Fruit fly (Drosophila melanogaster) whole organism, embryonic: ENCODE measurements around the gene CG10802.

Experiments
- Aef1 ChIP-seq: fragments of 200-800 bp; sonication (Bioruptor generic); IDR thresholded peaks from 3 replicates; pipeline ENCODE4 v1.3.6; 2022; ENCODE audit warnings: missing biosample characterization, missing genetic modification characterization
- B-H1 ChIP-seq: fragments of 200-800 bp; sonication (Bioruptor generic); IDR thresholded peaks from 3 replicates; pipeline ENCODE4 v1.3.6; 2022; ENCODE audit warnings: missing biosample characterization, missing genetic modification characterization
- CG10565 ChIP-seq: fragments of 200-800 bp; sonication (Bioruptor generic); optimal IDR thresholded peaks from 3 replicates; lab custom pipeline; 2016; ENCODE audit warnings: missing biosample characterization, mild to moderate bottlenecking, missing genetic modification characterization
- CG1233 ChIP-seq: fragments of 200-800 bp; sonication (Bioruptor generic); optimal IDR thresholded peaks from 4 replicates; lab custom pipeline; 2018; ENCODE audit warnings: missing biosample characterization, mild to moderate bottlenecking, missing genetic modification characterization
- CG16815 ChIP-seq: fragments of 200-800 bp; sonication (Bioruptor generic); optimal IDR thresholded peaks from 3 replicates; lab custom pipeline; 2017; ENCODE audit warnings: missing biosample characterization, mild to moderate bottlenecking, missing genetic modification characterization
- CG17359 ChIP-seq: fragments of 200-800 bp; sonication (Bioruptor generic); optimal IDR thresholded peaks from 3 replicates; lab custom pipeline; 2018; ENCODE audit warnings: missing biosample characterization, mild to moderate bottlenecking, missing genetic modification characterization, moderate library complexity
- CG1832 ChIP-seq: fragments of 200-800 bp; sonication (Bioruptor generic); optimal IDR thresholded peaks from 2 replicates; lab custom pipeline; 2017; ENCODE audit warnings: missing biosample characterization, mild to moderate bottlenecking, missing genetic modification characterization, inconsistent platforms
- CG2120 ChIP-seq: fragments of 200-800 bp; sonication (Bioruptor generic); optimal IDR thresholded peaks from 3 replicates; lab custom pipeline; 2016; ENCODE audit warnings: missing biosample characterization, missing genetic modification characterization
- CG2678 ChIP-seq: fragments of 200-800 bp; sonication (Bioruptor generic); optimal IDR thresholded peaks from 3 replicates; lab custom pipeline; 2019; ENCODE audit warnings: missing biosample characterization, mild to moderate bottlenecking, missing genetic modification characterization, moderate library complexity
- CG3065 ChIP-seq: fragments of 200-800 bp; sonication (Bioruptor generic); optimal IDR thresholded peaks from 2 replicates; lab custom pipeline; 2016; ENCODE audit warnings: missing biosample characterization, missing genetic modification characterization
- CG31388 ChIP-seq: fragments of 200-800 bp; sonication (Bioruptor generic); optimal IDR thresholded peaks from 2 replicates; lab custom pipeline; 2016; ENCODE audit warnings: missing biosample characterization, missing genetic modification characterization
- CG32772 ChIP-seq: fragments of 200-800 bp; sonication (Bioruptor generic); IDR thresholded peaks from 2 replicates; pipeline ENCODE4 v1.3.6; 2022; ENCODE audit warnings: missing biosample characterization, missing genetic modification characterization
- CG3847 ChIP-seq: fragments of 200-800 bp; sonication (Bioruptor generic); IDR thresholded peaks from 2 replicates; pipeline ENCODE4 v1.3.6; 2022; ENCODE audit warnings: missing biosample characterization, missing genetic modification characterization
- CG4282 ChIP-seq: fragments of 200-800 bp; sonication (Bioruptor generic); optimal IDR thresholded peaks from 2 replicates; lab custom pipeline; 2016; ENCODE audit warnings: missing biosample characterization, missing genetic modification characterization
- CG4424 ChIP-seq: fragments of 200-800 bp; sonication (Bioruptor generic); optimal IDR thresholded peaks from 3 replicates; lab custom pipeline; 2016; ENCODE audit warnings: missing biosample characterization, missing genetic modification characterization
- CG7839 ChIP-seq: fragments of 200-800 bp; sonication (Bioruptor generic); optimal IDR thresholded peaks from 3 replicates; lab custom pipeline; 2018; ENCODE audit warnings: missing biosample characterization, mild to moderate bottlenecking, missing genetic modification characterization, moderate library complexity
- CG8944 ChIP-seq: fragments of 200-800 bp; sonication (Bioruptor generic); optimal IDR thresholded peaks from 3 replicates; lab custom pipeline; 2016; ENCODE audit warnings: missing biosample characterization, missing genetic modification characterization
- D ChIP-seq, 2 experiments: fragments of 200-800 bp in 1 of 2; fragments of >200 bp in 1 of 2; sonication (Bioruptor generic) in 1 of 2; optimal IDR thresholded peaks; 2 replicates in 1 of 2; 3 replicates in 1 of 2; lab custom pipeline; 2017; ENCODE audit warnings: mild to moderate bottlenecking in 1 of 2, missing biosample characterization in 1 of 2, missing genetic modification characterization in 1 of 2, missing genetic modification reagents in 1 of 2
- E2f1 ChIP-seq: fragments of 200-800 bp; sonication (Bioruptor generic); IDR thresholded peaks from 2 replicates; pipeline ENCODE4 v1.3.6; 2022; ENCODE audit warnings: missing biosample characterization, missing genetic modification characterization
- Fer1 ChIP-seq: fragments of 200-800 bp; sonication (Bioruptor generic); optimal IDR thresholded peaks from 2 replicates; lab custom pipeline; 2017; ENCODE audit warnings: missing biosample characterization, mild to moderate bottlenecking, missing genetic modification characterization
- HmgZ ChIP-seq: fragments of 200-800 bp; sonication (Bioruptor generic); optimal IDR thresholded peaks from 2 replicates; lab custom pipeline; 2018; ENCODE audit warnings: missing biosample characterization, mild to moderate bottlenecking, missing genetic modification characterization
- Meics ChIP-seq: fragments of 200-800 bp; sonication (Bioruptor generic); optimal IDR thresholded peaks from 2 replicates; lab custom pipeline; 2017; ENCODE audit warnings: missing biosample characterization, mild to moderate bottlenecking, missing genetic modification characterization
- Side ChIP-seq: fragments of 200-800 bp; sonication (Bioruptor generic); optimal IDR thresholded peaks from 2 replicates; lab custom pipeline; 2016; ENCODE audit warnings: missing biosample characterization, missing genetic modification characterization
- Sox102F ChIP-seq: fragments of 200-800 bp; sonication (Bioruptor generic); optimal IDR thresholded peaks from 2 replicates; lab custom pipeline; 2018; ENCODE audit warnings: missing biosample characterization, mild to moderate bottlenecking, missing genetic modification characterization, moderate library complexity
- Ssrp ChIP-seq: fragments of 200-800 bp; sonication (Bioruptor generic); optimal IDR thresholded peaks from 2 replicates; lab custom pipeline; 2018; ENCODE audit warnings: missing biosample characterization, mild to moderate bottlenecking, missing genetic modification characterization, moderate library complexity
- Taf1 ChIP-seq: fragments of 200-800 bp; sonication (Bioruptor generic); IDR thresholded peaks from 2 replicates; pipeline ENCODE4 v1.3.6; 2022; ENCODE audit warnings: missing biosample characterization, missing genetic modification characterization
- Trl ChIP-seq, 3 experiments: fragments of >200 bp in 2 of 3; fragments of 200-800 bp in 1 of 3; sonication (Bioruptor generic) in 1 of 3; optimal IDR thresholded peaks; 2 replicates in 1 of 3; 3 replicates in 2 of 3; lab custom pipeline; 2016 to 2017; ENCODE audit warnings: missing biosample characterization in 1 of 3, missing genetic modification characterization in 1 of 3
- al ChIP-seq: fragments of 200-800 bp; sonication (Bioruptor generic); IDR thresholded peaks from 2 replicates; pipeline ENCODE4 v1.3.6; 2022; ENCODE audit warnings: missing biosample characterization, missing genetic modification characterization
- ap ChIP-seq: fragments of 200-800 bp; sonication (Bioruptor generic); IDR thresholded peaks from 2 replicates; pipeline ENCODE4 v1.3.6; 2022; ENCODE audit warnings: missing biosample characterization, missing genetic modification characterization
- ato ChIP-seq: fragments of 200-800 bp; sonication (Bioruptor generic); IDR thresholded peaks from 2 replicates; pipeline ENCODE4 v1.3.6; 2022; ENCODE audit warnings: missing biosample characterization, missing genetic modification characterization; ENCODE audit not compliant: partially characterized antibody
- bcd ChIP-seq: fragments of 200-800 bp; sonication (Bioruptor generic); optimal IDR thresholded peaks from 2 replicates; lab custom pipeline; 2017; ENCODE audit warnings: missing biosample characterization, mild to moderate bottlenecking, missing genetic modification characterization
- chn ChIP-seq: fragments of 200-800 bp; sonication (Bioruptor generic); optimal IDR thresholded peaks from 2 replicates; lab custom pipeline; 2016; ENCODE audit warnings: missing biosample characterization, missing genetic modification characterization
- ci ChIP-seq: fragments of 200-800 bp; sonication (Bioruptor generic); IDR thresholded peaks from 3 replicates; pipeline ENCODE4 v1.3.6; 2022; ENCODE audit warnings: missing biosample characterization, missing genetic modification characterization
- dan ChIP-seq: fragments of 200-800 bp; sonication (Bioruptor generic); IDR thresholded peaks from 2 replicates; pipeline ENCODE4 v1.3.6; 2022; ENCODE audit warnings: missing biosample characterization, missing genetic modification characterization
- dimm ChIP-seq: fragments of 200-800 bp; sonication (Bioruptor generic); IDR thresholded peaks from 2 replicates; pipeline ENCODE4 v1.3.6; 2022; ENCODE audit warnings: missing biosample characterization, missing genetic modification characterization
- disco-r ChIP-seq: fragments of 200-800 bp; sonication (Bioruptor generic); optimal IDR thresholded peaks from 2 replicates; lab custom pipeline; 2016; ENCODE audit warnings: missing biosample characterization, missing genetic modification characterization
- fd102C ChIP-seq: fragments of 200-800 bp; sonication (Bioruptor generic); optimal IDR thresholded peaks from 2 replicates; lab custom pipeline; 2018; ENCODE audit warnings: missing biosample characterization, mild to moderate bottlenecking, missing genetic modification characterization, moderate library complexity
- fd96Cb ChIP-seq: fragments of 200-800 bp; sonication (Bioruptor generic); optimal IDR thresholded peaks from 2 replicates; lab custom pipeline; 2018; ENCODE audit warnings: missing biosample characterization, mild to moderate bottlenecking, missing genetic modification characterization, moderate library complexity
- gem ChIP-seq: fragments of 200-800 bp; sonication (Bioruptor generic); optimal IDR thresholded peaks from 2 replicates; lab custom pipeline; 2019; ENCODE audit warnings: missing biosample characterization, mild to moderate bottlenecking, missing genetic modification characterization, moderate library complexity
- jigr1 ChIP-seq: fragments of 200-800 bp; sonication (Bioruptor generic); IDR thresholded peaks from 3 replicates; pipeline ENCODE4 v1.3.6; 2022; ENCODE audit warnings: missing biosample characterization, missing genetic modification characterization
- jing ChIP-seq: fragments of 200-800 bp; sonication (Bioruptor generic); optimal IDR thresholded peaks from 2 replicates; lab custom pipeline; 2018; ENCODE audit warnings: missing biosample characterization, mild to moderate bottlenecking, missing genetic modification characterization
- lmd ChIP-seq: fragments of 200-800 bp; sonication (Bioruptor generic); IDR thresholded peaks from 2 replicates; pipeline ENCODE4 v1.3.6; 2022; ENCODE audit warnings: missing biosample characterization, missing genetic modification characterization
- nau ChIP-seq: fragments of 200-800 bp; sonication (Bioruptor generic); optimal IDR thresholded peaks from 3 replicates; lab custom pipeline; 2017; ENCODE audit warnings: missing biosample characterization, mild to moderate bottlenecking, missing genetic modification characterization, missing genetic modification reagents
- pfk ChIP-seq: fragments of 200-800 bp; sonication (Bioruptor generic); optimal IDR thresholded peaks from 2 replicates; lab custom pipeline; 2018; ENCODE audit warnings: missing biosample characterization, mild to moderate bottlenecking, missing genetic modification characterization, moderate library complexity
- pnt ChIP-seq: fragments of 200-800 bp; sonication (Bioruptor generic); optimal IDR thresholded peaks from 3 replicates; lab custom pipeline; 2016; ENCODE audit warnings: missing biosample characterization, missing genetic modification characterization
- sens-2 ChIP-seq: fragments of 200-800 bp; sonication (Bioruptor generic); IDR thresholded peaks from 2 replicates; pipeline ENCODE4 v1.3.6; 2022; ENCODE audit warnings: missing biosample characterization, missing genetic modification characterization
- toy ChIP-seq: fragments of 200-800 bp; sonication (Bioruptor generic); IDR thresholded peaks from 2 replicates; pipeline ENCODE4 v1.3.6; 2022; ENCODE audit warnings: missing biosample characterization, missing genetic modification characterization
- unpg ChIP-seq: fragments of 200-800 bp; sonication (Bioruptor generic); optimal IDR thresholded peaks from 3 replicates; lab custom pipeline; 2018; ENCODE audit warnings: missing biosample characterization, mild to moderate bottlenecking, missing genetic modification characterization, moderate library complexity
- wdn ChIP-seq: fragments of 200-800 bp; sonication (Bioruptor generic); IDR thresholded peaks from 2 replicates; pipeline ENCODE4 v1.3.6; 2022; ENCODE audit warnings: missing biosample characterization, missing genetic modification characterization

CG10802 gene

dm6 chrX:3455431-3456001 is 27.2 kb upstream of the CG10802 start (continued):
- TF ChIP-seq sens-2 (GFP tag; lab: Robert Waterston, UW) (no peak), fd96Cb (tag; lab: Kevin White, UChicago) (peak; percentile 58), bcd (peak; percentile 43), CG4424 (GFP tag; lab: Kevin White, UChicago) (peak; percentile 4), E2f1 (GFP tag; lab: Robert Waterston, UW) (peak; percentile 47; the same call in 1 of the 2 replicates), unpg (GFP tag; lab: Kevin White, UChicago) (peak; percentile 57), Meics (GFP tag; lab: Kevin White, UChicago) (peak; percentile 54), Fer1 (GFP tag; lab: Kevin White, UChicago) (peak; percentile 14), HmgZ (tag; lab: Kevin White, UChicago) (no peak), D (optimal IDR thresholded peaks at IDR 0.05; lab: Kevin White, UChicago) (no peak), D (GFP tag; optimal IDR thresholded peaks at IDR 0.05; lab: Kevin White, UChicago) (peak; percentile 45), ato (no peak), lmd (GFP tag; lab: Robert Waterston, UW) (peak; percentile 61)

dm6 chrX:3457518-3457917 is 25.2 kb upstream of the CG10802 start:
- no peak for TF ChIP-seq CG3847 (GFP tag; lab: Robert Waterston, UW)
- no peak for TF ChIP-seq Taf1 (GFP tag; lab: Robert Waterston, UW)
- no peak for TF ChIP-seq ci (GFP tag; lab: Robert Waterston, UW)
- TF ChIP-seq jigr1 (GFP tag; lab: Robert Waterston, UW) = no peak
- TF ChIP-seq Trl (optimal IDR thresholded peaks at IDR 0.05; lab: Kevin White, UChicago) = no peak
- TF ChIP-seq Trl (GFP tag; optimal IDR thresholded peaks at IDR 0.05; lab: Kevin White, UChicago) = no peak
- TF ChIP-seq fd102C (GFP tag; lab: Kevin White, UChicago) = no peak
- TF ChIP-seq CG3065 (GFP tag; lab: Kevin White, UChicago) = no peak
- TF ChIP-seq CG8944 (GFP tag; lab: Kevin White, UChicago) = no peak
- TF ChIP-seq ap (GFP tag; lab: Robert Waterston, UW) = no peak
- TF ChIP-seq B-H1 = no peak
- peak; percentile 15 for TF ChIP-seq gem
- no peak for TF ChIP-seq jing (GFP tag; lab: Kevin White, UChicago)
- TF ChIP-seq CG1832 (GFP tag; lab: Kevin White, UChicago) = no peak
- peak; percentile 2 for TF ChIP-seq Sox102F (GFP tag; lab: Kevin White, UChicago)
- TF ChIP-seq chn (GFP tag; lab: Kevin White, UChicago) = no peak
- no peak for TF ChIP-seq CG4282
- no peak for TF ChIP-seq CG17359 (tag; lab: Kevin White, UChicago)
- no peak for TF ChIP-seq disco-r (GFP tag; lab: Kevin White, UChicago)
- TF ChIP-seq dan (GFP tag; lab: Robert Waterston, UW) = no peak
- no peak for TF ChIP-seq CG7839 (tag; lab: Kevin White, UChicago)
- TF ChIP-seq toy (GFP tag; lab: Robert Waterston, UW) = no peak
- TF ChIP-seq pnt (GFP tag; lab: Kevin White, UChicago) = no peak
- no peak for TF ChIP-seq CG1233
- TF ChIP-seq al (GFP tag; lab: Robert Waterston, UW) = 0 out of 2 replicates have a peak, but pooled peaks have one; percentile 10
- no peak for TF ChIP-seq CG10565
- no peak for TF ChIP-seq Side (GFP tag; lab: Kevin White, UChicago)
- no peak for TF ChIP-seq wdn (GFP tag; lab: Robert Waterston, UW)
- TF ChIP-seq CG16815 = no peak
- no peak for TF ChIP-seq CG32772 (GFP tag; lab: Robert Waterston, UW)
- no peak for TF ChIP-seq Ssrp (tag; lab: Kevin White, UChicago)
- TF ChIP-seq CG2120 (GFP tag; lab: Kevin White, UChicago) = peak; percentile 16
- no peak for TF ChIP-seq CG31388 (GFP tag; lab: Kevin White, UChicago)
- no peak for TF ChIP-seq nau
- no peak for TF ChIP-seq dimm (GFP tag; lab: Robert Waterston, UW)
- no peak for TF ChIP-seq Aef1 (GFP tag; lab: Robert Waterston, UW)
- no peak for TF ChIP-seq pfk (GFP tag; lab: Kevin White, UChicago)
- no peak for TF ChIP-seq CG2678 (tag; lab: Kevin White, UChicago)
